Worm (Caenorhabditis elegans) whole organism, L1 larva: ENCODE results near the gene srh-250.

Source experiments
- alr-1 ChIP-seq: fragments of 200-800 bp; sonication (Bioruptor generic); optimal IDR thresholded peaks from 2 replicates; lab custom pipeline; 2018; ENCODE audit warnings: borderline replicate concordance, mild to moderate bottlenecking, missing genetic modification characterization, missing compliant biosample characterization
- dpl-1 ChIP-seq, 3 experiments: fragments of 150-350 bp in 2 of 3; sonication (generic microtip) in 1 of 3; optimal IDR thresholded peaks; 2 replicates each; lab custom pipeline; 2014 to 2017; ENCODE audit warnings: missing biosample characterization in 3 of 3, missing genetic modification characterization in 3 of 3, missing genetic modification reagents in 3 of 3
- elt-3 ChIP-seq, 6 experiments: fragments of 150-350 bp in 1 of 6; sonication (generic microtip); optimal IDR thresholded peaks; 2 replicates each; lab custom pipeline; 2017 to 2018; ENCODE audit warnings: missing biosample characterization in 6 of 6, missing genetic modification characterization in 6 of 6, inconsistent platforms in 1 of 6
- lsy-2 ChIP-seq, 2 experiments: fragments of 150-350 bp; optimal IDR thresholded peaks; 2 replicates each; lab custom pipeline; 2014; ENCODE audit warnings: missing biosample characterization in 2 of 2, missing genetic modification characterization in 2 of 2
- mep-1 ChIP-seq: fragments of 150-350 bp; optimal IDR thresholded peaks from 2 replicates; lab custom pipeline; 2014; ENCODE audit warnings: missing biosample characterization, missing genetic modification characterization
- nhr-77 ChIP-seq: fragments of 150-350 bp; optimal IDR thresholded peaks from 2 replicates; lab custom pipeline; 2014; ENCODE audit warnings: missing biosample characterization, missing genetic modification characterization

DNA sequence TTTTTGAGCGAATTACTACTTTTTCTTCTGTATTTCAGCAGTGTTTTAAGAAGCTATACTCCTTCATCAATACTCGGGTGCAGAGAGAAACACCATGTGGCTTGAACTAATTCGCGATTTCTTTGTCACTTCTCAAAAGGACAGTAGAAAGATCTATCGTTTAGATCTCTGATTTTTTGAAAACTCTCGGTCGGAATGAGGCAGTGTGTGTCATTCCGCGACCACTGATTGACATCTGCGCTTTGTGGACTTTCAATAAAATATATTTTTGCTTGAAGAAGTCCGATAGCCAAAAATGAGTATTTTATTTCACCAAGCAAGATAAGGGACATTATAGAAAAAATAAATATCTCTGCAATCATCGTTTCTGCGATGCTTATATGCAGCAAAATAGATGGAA, 16.4 kb upstream of the srh-250 start:
- TF ChIP-seq elt-3 (tag; optimal IDR thresholded peaks at IDR 0.05; lab: Kevin White, UChicago) = no peak
- no peak for TF ChIP-seq dpl-1 (GFP tag; optimal IDR thresholded peaks at IDR 0.05; lab: Kevin White, UChicago)
- TF ChIP-seq alr-1 (tag; lab: Kevin White, UChicago) = no peak
- no peak for TF ChIP-seq nhr-77 (tag; lab: Kevin White, UChicago)
- TF ChIP-seq mep-1 = no peak
- no peak for TF ChIP-seq lsy-2 (tag; optimal IDR thresholded peaks at IDR 0.05; lab: Kevin White, UChicago)
